Fruit fly (Drosophila melanogaster): Measurements from ENCODE around the gene CG42523.

DNA sequence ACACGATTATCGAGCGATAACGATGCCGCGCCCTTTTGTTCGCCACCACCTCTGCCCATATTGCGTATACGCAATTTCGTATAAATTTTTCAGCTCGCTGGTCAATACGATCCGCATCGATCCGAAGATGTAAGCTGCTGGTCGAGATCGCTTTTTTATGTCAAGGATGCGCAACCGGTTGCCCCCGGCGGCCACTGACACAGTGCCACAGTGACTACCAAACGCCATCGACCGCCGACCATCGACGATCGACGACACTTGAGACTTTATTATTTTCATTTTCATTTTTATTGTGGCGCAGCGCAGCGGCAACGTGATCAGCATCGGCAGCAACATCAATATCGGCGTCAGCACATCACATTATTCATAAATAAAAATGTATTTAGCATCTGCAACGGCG, 37.3 kb downstream of the CG42523 start:
- 0 out of 3 replicates have a peak, but pooled peaks have one; percentile 26 for TF ChIP-seq ci (GFP tag; IDR thresholded peaks at IDR 0.05)
- TF ChIP-seq pum (GFP tag; optimal IDR thresholded peaks at IDR 0.05), result no peak
- no peak for TF ChIP-seq CG10209 (GFP tag; optimal IDR thresholded peaks at IDR 0.05)
- no peak for TF ChIP-seq CG14441 (GFP tag; IDR thresholded peaks at IDR 0.05)
- no peak for TF ChIP-seq CG10274 (GFP tag; optimal IDR thresholded peaks at IDR 0.05)
- no peak for TF ChIP-seq usp (GFP tag; optimal IDR thresholded peaks at IDR 0.05)
- no peak for TF ChIP-seq nau (GFP tag; optimal IDR thresholded peaks at IDR 0.05)

Measured in whole organism, embryonic.